Fruit fly (Drosophila melanogaster): ENCODE results near the gene CG32817.

DNA sequence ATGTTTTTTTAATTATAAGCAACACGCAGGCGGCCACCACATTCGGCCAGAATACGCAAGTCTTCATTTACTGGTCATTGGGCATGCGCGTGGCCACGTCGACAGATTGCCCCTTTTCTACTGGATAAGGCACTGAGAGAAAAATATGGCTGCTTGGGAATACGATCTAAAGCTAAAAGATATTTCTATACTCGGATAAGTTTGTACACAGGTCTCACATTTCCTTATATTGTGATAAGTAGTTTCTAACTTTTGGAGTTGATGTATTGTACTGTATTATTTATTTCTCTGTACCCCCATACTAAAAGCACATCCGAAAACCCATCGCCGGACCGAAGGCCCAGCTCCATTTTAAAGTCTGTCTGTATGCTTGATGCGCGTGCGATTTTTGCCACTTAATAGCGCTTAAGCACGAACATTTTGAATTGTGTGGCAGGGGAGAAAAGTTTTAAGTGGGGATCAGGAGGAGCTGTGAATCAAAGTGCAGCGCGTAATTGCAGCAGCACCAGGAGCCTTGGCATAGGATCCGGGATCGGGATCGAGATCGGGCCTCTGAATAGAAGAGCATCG, 34.8 kb upstream of the CG32817 start:
- no peak for TF ChIP-seq MESR4 (GFP tag; optimal IDR thresholded peaks at IDR 0.05)
- TF ChIP-seq CG6765 (GFP tag; optimal IDR thresholded peaks at IDR 0.05) = no peak
- TF ChIP-seq CG12236 (GFP tag; optimal IDR thresholded peaks at IDR 0.05) = no peak

All from whole organism, embryonic.